Worm (Caenorhabditis elegans) whole organism, L3 larva: ENCODE results near the gene nhr-76.

Experiments used
- aly-2 ChIP-seq: fragments of 150-350 bp; optimal IDR thresholded peaks from 2 replicates; lab custom pipeline; 2014; ENCODE audit warnings: missing biosample characterization, missing genetic modification characterization
- egl-27 ChIP-seq: sonication (generic microtip); optimal IDR thresholded peaks from 4 replicates; lab custom pipeline; 2017; ENCODE audit warnings: missing biosample characterization, missing genetic modification reagents, missing genetic modification characterization
- lin-15B ChIP-seq: fragments of 150-350 bp; optimal IDR thresholded peaks from 2 replicates; lab custom pipeline; 2014; ENCODE audit warnings: missing biosample characterization, missing genetic modification characterization
- lin-39 ChIP-seq: fragments of 150-350 bp; optimal IDR thresholded peaks from 2 replicates; lab custom pipeline; 2018; ENCODE audit warnings: missing biosample characterization, missing genetic modification reagents, missing genetic modification characterization
- mdl-1 ChIP-seq: fragments of 150-350 bp; optimal IDR thresholded peaks from 2 replicates; lab custom pipeline; 2014; ENCODE audit warnings: missing biosample characterization, missing genetic modification characterization
- nhr-77 ChIP-seq: fragments of 150-350 bp; optimal IDR thresholded peaks from 2 replicates; lab custom pipeline; 2014; ENCODE audit warnings: missing biosample characterization, missing genetic modification characterization
- snpc-4 ChIP-seq: fragments of 150-350 bp; optimal IDR thresholded peaks from 2 replicates; lab custom pipeline; 2014; ENCODE audit warnings: missing biosample characterization, missing genetic modification characterization

- no peak for TF ChIP-seq nhr-77 (tag; lab: Kevin White, UChicago)
- peak; percentile 30 for TF ChIP-seq lin-39
- TF ChIP-seq snpc-4 (tag; lab: Kevin White, UChicago), result peak; percentile 18
- peak; percentile 7 for TF ChIP-seq egl-27 (tag; lab: Kevin White, UChicago)
- TF ChIP-seq mdl-1, result no peak
- no peak for TF ChIP-seq lin-15B (tag; lab: Kevin White, UChicago)
- TF ChIP-seq aly-2 (tag; lab: Kevin White, UChicago), result no peak
These were observed 36.8 kb downstream of the nhr-76 start for ce11 chrIV:664122-664521.
